6 fruit fly cellular contexts compared by ENCODE assay signal in the genomic region with DNA sequence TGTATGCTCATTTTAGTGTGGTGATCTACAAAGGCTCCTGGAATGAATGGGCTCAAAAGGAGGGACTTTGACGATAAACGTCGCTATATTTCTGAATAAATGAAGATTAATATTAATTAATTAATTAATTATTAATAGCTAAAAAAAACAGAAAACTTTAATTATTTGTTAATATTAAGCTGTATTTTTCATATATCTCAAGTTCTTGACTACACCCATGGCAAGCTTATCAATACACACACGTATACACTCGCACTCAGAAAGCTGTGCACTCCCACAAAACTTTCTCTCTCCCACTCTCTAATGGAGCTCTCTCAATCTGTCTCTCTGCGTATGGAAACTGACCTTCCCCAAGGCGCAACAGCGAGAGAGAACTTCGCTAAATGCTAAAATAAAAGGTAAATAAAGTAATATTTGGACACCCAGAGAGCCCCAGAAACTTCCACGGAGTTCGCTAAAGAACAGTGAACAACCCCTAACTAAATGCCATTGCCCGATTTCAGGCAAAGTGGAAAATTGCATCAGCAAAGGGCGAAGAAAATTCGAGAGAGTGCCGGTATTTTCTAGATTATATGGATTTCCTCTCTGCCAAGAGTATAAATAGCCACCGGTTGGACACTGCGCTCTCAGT.
A peak's percentile ranks its signal among the peaks of the same experiment; 100 is the strongest.
TF ChIP-seq lines count a peak whose summit lies in the region.

No protein-coding gene starts in this region.

- TF ChIP-seq CTCF in whole organism, embryonic (GFP tag; optimal IDR thresholded peaks at IDR 0.05; lab: Kevin White, UChicago), result peak; percentile 2

TF ChIP-seq in whole organism, 6 proteins besides CTCF, POLR2A, EP300 and RAD21:
- TF ChIP-seq pan (optimal IDR thresholded peaks at IDR 0.05; lab: Kevin White, UChicago) (no peak), Dll (optimal IDR thresholded peaks at IDR 0.05; lab: Kevin White, UChicago) (no peak), psq (optimal IDR thresholded peaks at IDR 0.05; lab: Kevin White, UChicago) (no peak), EcR (GFP tag; optimal IDR thresholded peaks at IDR 0.05; lab: Kevin White, UChicago) (peak; percentile 26 to 68)

TF ChIP-seq in whole organism, adult, 20 proteins besides CTCF, POLR2A, EP300 and RAD21 (continues in another document):
- TF ChIP-seq CG7101 (tag; optimal IDR thresholded peaks at IDR 0.05; lab: Kevin White, UChicago) (peak; percentile 58), bab1 (GFP tag; optimal IDR thresholded peaks at IDR 0.05; lab: Kevin White, UChicago) (peak; percentile 30), cic (GFP tag; optimal IDR thresholded peaks at IDR 0.05; lab: Kevin White, UChicago) (peak; percentile 23), toe (GFP tag; optimal IDR thresholded peaks at IDR 0.05; lab: Kevin White, UChicago) (no peak), CG12768 (GFP tag; optimal IDR thresholded peaks at IDR 0.05; lab: Kevin White, UChicago) (peak; percentile 51), CG11617 (GFP tag; optimal IDR thresholded peaks at IDR 0.05; lab: Kevin White, UChicago) (peak; percentile 73), Clk (GFP tag; optimal IDR thresholded peaks at IDR 0.05; lab: Kevin White, UChicago) (peak; percentile 50), tj (GFP tag; optimal IDR thresholded peaks at IDR 0.05; lab: Kevin White, UChicago) (peak; percentile 35), CG33017 (tag; optimal IDR thresholded peaks at IDR 0.05; lab: Kevin White, UChicago) (peak; percentile 71), pad (GFP tag; optimal IDR thresholded peaks at IDR 0.05; lab: Kevin White, UChicago) (peak; percentile 46), CG1620 (GFP tag; optimal IDR thresholded peaks at IDR 0.05; lab: Kevin White, UChicago) (no peak), cnc (optimal IDR thresholded peaks at IDR 0.05; lab: Kevin White, UChicago) (no peak), Mnt (GFP tag; optimal IDR thresholded peaks at IDR 0.05; lab: Kevin White, UChicago) (peak; percentile 17), ovo (GFP tag; optimal IDR thresholded peaks at IDR 0.05; lab: Kevin White, UChicago) (no peak), CG14711 (tag; optimal IDR thresholded peaks at IDR 0.05; lab: Kevin White, UChicago) (peak; percentile 64), Hr96 (GFP tag; optimal IDR thresholded peaks at IDR 0.05; lab: Kevin White, UChicago) (no peak)

TF ChIP-seq in whole organism, embryonic, 481 proteins besides CTCF, POLR2A, EP300 and RAD21 (continues in another document):
- TF ChIP-seq odd (GFP tag; optimal IDR thresholded peaks at IDR 0.05; lab: Kevin White, UChicago) (peak; percentile 69), CG3163 (GFP tag; optimal IDR thresholded peaks at IDR 0.05; lab: Kevin White, UChicago) (no peak), ap (GFP tag; IDR thresholded peaks at IDR 0.05; lab: Robert Waterston, UW) (peak; percentile 41; the same call in 1 of the 2 replicates), ind (GFP tag; optimal IDR thresholded peaks at IDR 0.05; lab: Kevin White, UChicago) (peak; percentile 71), Mad (GFP tag; optimal IDR thresholded peaks at IDR 0.05; lab: Kevin White, UChicago) (peak; percentile 47), CG9727 (GFP tag; optimal IDR thresholded peaks at IDR 0.05; lab: Kevin White, UChicago) (peak; percentile 66), CG5953 (GFP tag; IDR thresholded peaks at IDR 0.05; lab: Robert Waterston, UW) (peak; percentile 69), CG7786 (GFP tag; optimal IDR thresholded peaks at IDR 0.05; lab: Kevin White, UChicago) (no peak), Hr51 (GFP tag; optimal IDR thresholded peaks at IDR 0.05; lab: Kevin White, UChicago) (peak in 1 of 2 experiments; percentile 67), Trl (optimal IDR thresholded peaks at IDR 0.05; lab: Kevin White, UChicago) (peak; percentile 94 to 96), Trl (GFP tag; optimal IDR thresholded peaks at IDR 0.05; lab: Kevin White, UChicago) (peak; percentile 32), scrt (GFP tag; optimal IDR thresholded peaks at IDR 0.05; lab: Kevin White, UChicago) (peak; percentile 94), CG17359 (tag; optimal IDR thresholded peaks at IDR 0.05; lab: Kevin White, UChicago) (peak; percentile 82), org-1 (GFP tag; optimal IDR thresholded peaks at IDR 0.05; lab: Kevin White, UChicago) (peak; percentile 55), CG13287 (GFP tag; IDR thresholded peaks at IDR 0.05; lab: Robert Waterston, UW; ENCODE audit: partially characterized antibody) (peak; percentile 52)

TF ChIP-seq in whole organism, prepupa, 60 proteins besides CTCF, POLR2A, EP300 and RAD21 (continues in another document):
- TF ChIP-seq Sox14 (GFP tag; optimal IDR thresholded peaks at IDR 0.05; lab: Kevin White, UChicago) (peak; percentile 69), fkh (GFP tag; optimal IDR thresholded peaks at IDR 0.05; lab: Kevin White, UChicago) (peak; percentile 20), CG11294 (GFP tag; IDR thresholded peaks at IDR 0.05; lab: Robert Waterston, UW) (peak; percentile 73), CG32006 (GFP tag; optimal IDR thresholded peaks at IDR 0.05; lab: Kevin White, UChicago) (peak; percentile 89), CG8319 (GFP tag; optimal IDR thresholded peaks at IDR 0.05; lab: Kevin White, UChicago) (peak; percentile 46), CG15336 (GFP tag; IDR thresholded peaks at IDR 0.05; lab: Robert Waterston, UW) (peak; percentile 90), lz (GFP tag; optimal IDR thresholded peaks at IDR 0.05; lab: Kevin White, UChicago) (peak; percentile 69), CG7368 (GFP tag; optimal IDR thresholded peaks at IDR 0.05; lab: Kevin White, UChicago) (peak; percentile 65), CG8119 (GFP tag; IDR thresholded peaks at IDR 0.05; lab: Robert Waterston, UW) (peak; percentile 91), svp (GFP tag; lab: Kevin White, UChicago) (peak; percentile 82), CG6808 (GFP tag; optimal IDR thresholded peaks at IDR 0.05; lab: Kevin White, UChicago) (peak; percentile 72), fd85E (GFP tag; optimal IDR thresholded peaks at IDR 0.05; lab: Kevin White, UChicago) (peak; percentile 0), fd59A (GFP tag; optimal IDR thresholded peaks at IDR 0.05; lab: Kevin White, UChicago) (peak; percentile 50), ss (GFP tag; optimal IDR thresholded peaks at IDR 0.05; lab: Kevin White, UChicago) (no peak), net (GFP tag; optimal IDR thresholded peaks at IDR 0.05; lab: Kevin White, UChicago) (peak; percentile 64), Smox (GFP tag; optimal IDR thresholded peaks at IDR 0.05; lab: Kevin White, UChicago) (peak; percentile 84), CG9139 (GFP tag; optimal IDR thresholded peaks at IDR 0.05; lab: Kevin White, UChicago) (peak; percentile 53)

TF ChIP-seq in whole organism, pupa, 21 proteins besides CTCF, POLR2A, EP300 and RAD21 (continues in another document):
- TF ChIP-seq Pif1A (GFP tag; optimal IDR thresholded peaks at IDR 0.05; lab: Kevin White, UChicago) (peak; percentile 16), CG10348 (GFP tag; IDR thresholded peaks at IDR 0.05; lab: Robert Waterston, UW) (peak; percentile 6; the same call in 1 of the 2 replicates), CG14655 (GFP tag; optimal IDR thresholded peaks at IDR 0.05; lab: Kevin White, UChicago) (peak; percentile 84), Pif1B (GFP tag; optimal IDR thresholded peaks at IDR 0.05; lab: Kevin White, UChicago) (peak; percentile 73), CG9948 (tag; optimal IDR thresholded peaks at IDR 0.05; lab: Kevin White, UChicago) (peak; percentile 67), CG4496 (GFP tag; IDR thresholded peaks at IDR 0.05; lab: Robert Waterston, UW) (peak; percentile 93), gl (tag; optimal IDR thresholded peaks at IDR 0.05; lab: Kevin White, UChicago) (peak; percentile 19), CG32121 (GFP tag; IDR thresholded peaks at IDR 0.05; lab: Robert Waterston, UW) (peak; percentile 89), Ets98B (GFP tag; IDR thresholded peaks at IDR 0.05; lab: Robert Waterston, UW) (peak; percentile 88), CG13204 (GFP tag; optimal IDR thresholded peaks at IDR 0.05; lab: Kevin White, UChicago) (no peak), CG8159 (tag; optimal IDR thresholded peaks at IDR 0.05; lab: Kevin White, UChicago) (peak; percentile 73), CG8301 (tag; optimal IDR thresholded peaks at IDR 0.05; lab: Kevin White, UChicago) (peak; percentile 70), CG15710 (tag; optimal IDR thresholded peaks at IDR 0.05; lab: Kevin White, UChicago) (peak; percentile 70), CG12605 (GFP tag; IDR thresholded peaks at IDR 0.05; lab: Robert Waterston, UW) (peak; percentile 81), Snoo (tag; optimal IDR thresholded peaks at IDR 0.05; lab: Kevin White, UChicago) (peak; percentile 67), EcR (GFP tag; optimal IDR thresholded peaks at IDR 0.05; lab: Kevin White, UChicago) (peak; percentile 90), fd96Ca (GFP tag; IDR thresholded peaks at IDR 0.05; lab: Robert Waterston, UW) (peak; percentile 82), rn (GFP tag; IDR thresholded peaks at IDR 0.05; lab: Robert Waterston, UW) (peak; percentile 64)

TF ChIP-seq in whole organism, wandering third instar larva, 38 proteins besides CTCF, POLR2A, EP300 and RAD21 (continues in another document):
- TF ChIP-seq OdsH (GFP tag; optimal IDR thresholded peaks at IDR 0.05; lab: Kevin White, UChicago) (peak; percentile 72), Hr78 (GFP tag; optimal IDR thresholded peaks at IDR 0.05; lab: Kevin White, UChicago) (no peak), tai (GFP tag; optimal IDR thresholded peaks at IDR 0.05; lab: Kevin White, UChicago) (no peak), Dfd (GFP tag; optimal IDR thresholded peaks at IDR 0.05; lab: Kevin White, UChicago) (no peak), Abd-B (GFP tag; optimal IDR thresholded peaks at IDR 0.05; lab: Kevin White, UChicago) (no peak), sv (GFP tag; optimal IDR thresholded peaks at IDR 0.05; lab: Kevin White, UChicago) (peak; percentile 53), Sp1 (GFP tag; optimal IDR thresholded peaks at IDR 0.05; lab: Kevin White, UChicago) (peak; percentile 80), br (GFP tag; optimal IDR thresholded peaks at IDR 0.05; lab: Kevin White, UChicago) (peak; percentile 40), dsf (GFP tag; optimal IDR thresholded peaks at IDR 0.05; lab: Kevin White, UChicago; ENCODE audit: borderline replicate concordance) (no peak), sage (GFP tag; optimal IDR thresholded peaks at IDR 0.05; lab: Kevin White, UChicago) (peak; percentile 57), HLH106 (tag; optimal IDR thresholded peaks at IDR 0.05; lab: Kevin White, UChicago) (peak; percentile 47), lola (GFP tag; optimal IDR thresholded peaks at IDR 0.05; lab: Kevin White, UChicago) (no peak), rgr (GFP tag; optimal IDR thresholded peaks at IDR 0.05; lab: Kevin White, UChicago) (peak; percentile 82), woc (GFP tag; optimal IDR thresholded peaks at IDR 0.05; lab: Kevin White, UChicago) (peak; percentile 1), Hnf4 (GFP tag; optimal IDR thresholded peaks at IDR 0.05; lab: Kevin White, UChicago) (peak; percentile 63), Hr83 (GFP tag; optimal IDR thresholded peaks at IDR 0.05; lab: Kevin White, UChicago; ENCODE audit: poor library complexity, severe bottlenecking) (peak; percentile 75), Mio (GFP tag; optimal IDR thresholded peaks at IDR 0.05; lab: Kevin White, UChicago) (no peak), Dif (GFP tag; optimal IDR thresholded peaks at IDR 0.05; lab: Kevin White, UChicago; ENCODE audit: partially characterized antibody) (peak; percentile 96), foxo (GFP tag; optimal IDR thresholded peaks at IDR 0.05; lab: Kevin White, UChicago) (peak in 1 of 2 experiments; percentile 83), h (GFP tag; optimal IDR thresholded peaks at IDR 0.05; lab: Kevin White, UChicago) (peak; percentile 77)
